Fruit fly (Drosophila melanogaster): Measurements from ENCODE around the gene hd.

hd gene

dm6 chr3R:5399096-5399495, 24.3 kb upstream of the hd start, which contains the start of gene Or83a:
Gene Or83a (minus strand): TSS chr3R:5399196.
- TF ChIP-seq ovo (GFP tag; optimal IDR thresholded peaks at IDR 0.05) = no peak
- no peak for TF ChIP-seq CG11617 (GFP tag; optimal IDR thresholded peaks at IDR 0.05)
- no peak for TF ChIP-seq cnc (optimal IDR thresholded peaks at IDR 0.05)
- TF ChIP-seq CG33017 (tag; optimal IDR thresholded peaks at IDR 0.05) = no peak
- TF ChIP-seq CG7101 (tag; optimal IDR thresholded peaks at IDR 0.05) = no peak

- TF ChIP-seq Crg-1 (GFP tag; optimal IDR thresholded peaks at IDR 0.05) (no peak), CG12768 (GFP tag; optimal IDR thresholded peaks at IDR 0.05) (no peak), cic (GFP tag; optimal IDR thresholded peaks at IDR 0.05) (peak; percentile 63)
Observed at dm6 chr3R:5395210-5395609, 20.4 kb upstream of the hd start.

DNA sequence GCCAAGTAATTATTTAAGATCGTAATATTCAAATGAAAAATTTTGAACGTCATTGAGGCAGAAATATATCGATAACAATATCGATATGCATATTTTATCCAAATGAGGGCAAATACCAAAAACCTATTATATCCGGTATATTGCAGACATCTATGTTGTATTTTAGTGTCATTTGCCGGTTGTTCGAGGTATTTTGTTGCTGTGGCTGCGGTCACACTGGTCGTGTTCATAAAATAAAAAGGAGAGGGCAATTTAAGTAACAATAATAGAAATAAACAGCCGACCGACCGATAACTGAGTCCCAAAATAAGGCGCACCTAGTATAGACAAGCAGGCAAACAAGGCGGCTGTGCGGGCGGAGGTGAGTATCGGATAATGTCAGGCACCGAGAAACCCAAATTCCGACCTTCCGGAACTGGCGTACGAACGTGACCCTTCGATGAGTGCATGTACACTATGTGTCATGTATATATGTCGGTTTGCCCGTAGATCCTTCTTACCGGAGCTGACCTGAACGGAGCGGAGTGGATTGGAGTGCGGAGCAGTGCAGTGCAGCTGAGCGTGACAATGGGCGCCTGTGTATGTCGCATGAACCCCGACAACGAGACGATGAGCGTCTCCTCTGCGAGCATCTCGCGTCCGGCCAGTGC, 19.1 kb upstream of the hd start, which contains the start of gene CG1172:
Gene CG1172 (plus strand): TSS at position 181 of the 650 bp plus-strand sequence.
- no peak for TF ChIP-seq CG1620 (GFP tag; optimal IDR thresholded peaks at IDR 0.05)
- TF ChIP-seq Mnt (GFP tag; optimal IDR thresholded peaks at IDR 0.05) = no peak
- no peak for TF ChIP-seq ovo (GFP tag; optimal IDR thresholded peaks at IDR 0.05)
- TF ChIP-seq pad (GFP tag; optimal IDR thresholded peaks at IDR 0.05) = peak; percentile 6
- no peak for TF ChIP-seq cnc (optimal IDR thresholded peaks at IDR 0.05)
- peak; percentile 56 for TF ChIP-seq bab1 (GFP tag; optimal IDR thresholded peaks at IDR 0.05)

DNA sequence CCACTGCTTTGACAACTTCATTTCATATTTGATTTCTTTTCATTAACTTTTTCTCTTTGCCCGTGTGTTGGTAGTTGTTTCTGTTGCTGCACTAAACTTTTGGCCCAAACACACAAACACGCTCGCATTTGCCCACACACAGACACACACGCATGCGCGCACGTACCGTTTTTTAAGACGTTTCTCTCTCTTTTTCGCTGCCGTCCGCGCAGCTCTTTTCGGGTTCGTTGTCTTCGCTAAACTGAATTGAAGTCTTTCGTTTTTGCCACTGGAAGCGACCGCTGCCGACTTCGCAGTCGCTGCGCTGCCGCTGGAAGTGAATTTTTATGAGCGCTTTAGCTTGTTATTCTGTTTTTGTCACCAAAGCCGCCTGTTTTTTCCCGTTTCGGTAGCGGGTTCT, 17.9 kb upstream of the hd start, which contains the start of gene kkv:
Gene kkv (minus strand): TSS at position 246 of the 400 bp plus-strand sequence.
- TF ChIP-seq CG1620 (GFP tag; optimal IDR thresholded peaks at IDR 0.05) = no peak
- no peak for TF ChIP-seq Mnt (GFP tag; optimal IDR thresholded peaks at IDR 0.05)
- TF ChIP-seq CG11617 (GFP tag; optimal IDR thresholded peaks at IDR 0.05) = no peak
- TF ChIP-seq CG12768 (GFP tag; optimal IDR thresholded peaks at IDR 0.05) = no peak
- no peak for TF ChIP-seq CG5204 (GFP tag; optimal IDR thresholded peaks at IDR 0.05)
- no peak for TF ChIP-seq CG33017 (tag; optimal IDR thresholded peaks at IDR 0.05)
- no peak for TF ChIP-seq Clk (GFP tag; optimal IDR thresholded peaks at IDR 0.05)
- TF ChIP-seq CG14711 (tag; optimal IDR thresholded peaks at IDR 0.05) = no peak
- TF ChIP-seq cic (GFP tag; optimal IDR thresholded peaks at IDR 0.05) = no peak
- TF ChIP-seq toe (GFP tag; optimal IDR thresholded peaks at IDR 0.05) = no peak
- no peak for TF ChIP-seq ovo (GFP tag; optimal IDR thresholded peaks at IDR 0.05)
- no peak for TF ChIP-seq Hr96 (GFP tag; optimal IDR thresholded peaks at IDR 0.05)
- no peak for TF ChIP-seq CG7045 (GFP tag; optimal IDR thresholded peaks at IDR 0.05)
- TF ChIP-seq Crg-1 (GFP tag; optimal IDR thresholded peaks at IDR 0.05) = no peak
- TF ChIP-seq CG7101 (tag; optimal IDR thresholded peaks at IDR 0.05) = no peak

DNA sequence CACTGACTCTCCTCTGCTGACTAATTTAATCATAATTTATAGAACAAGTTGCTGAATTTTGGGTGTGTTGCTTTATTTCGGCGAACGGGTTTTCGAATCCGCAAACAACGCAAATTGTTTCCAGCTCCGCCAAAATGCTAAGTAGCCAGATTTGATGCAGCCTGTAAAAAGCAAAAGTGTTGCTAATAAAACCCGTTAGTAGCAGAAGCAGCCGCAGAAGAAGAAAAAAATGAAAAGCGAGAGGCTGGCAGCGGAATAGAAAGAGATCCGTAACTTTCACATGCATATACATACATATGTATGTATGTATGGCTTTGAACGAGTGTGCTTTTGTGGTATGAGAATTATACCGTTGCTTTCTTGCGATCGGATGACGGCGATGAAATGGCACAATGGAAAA, 17.3 kb upstream of the hd start:
- no peak for TF ChIP-seq cnc (optimal IDR thresholded peaks at IDR 0.05)
- TF ChIP-seq CG14711 (tag; optimal IDR thresholded peaks at IDR 0.05) = no peak
- no peak for TF ChIP-seq CG1620 (GFP tag; optimal IDR thresholded peaks at IDR 0.05)
- TF ChIP-seq bab1 (GFP tag; optimal IDR thresholded peaks at IDR 0.05) = no peak
- TF ChIP-seq CG5204 (GFP tag; optimal IDR thresholded peaks at IDR 0.05) = no peak

DNA sequence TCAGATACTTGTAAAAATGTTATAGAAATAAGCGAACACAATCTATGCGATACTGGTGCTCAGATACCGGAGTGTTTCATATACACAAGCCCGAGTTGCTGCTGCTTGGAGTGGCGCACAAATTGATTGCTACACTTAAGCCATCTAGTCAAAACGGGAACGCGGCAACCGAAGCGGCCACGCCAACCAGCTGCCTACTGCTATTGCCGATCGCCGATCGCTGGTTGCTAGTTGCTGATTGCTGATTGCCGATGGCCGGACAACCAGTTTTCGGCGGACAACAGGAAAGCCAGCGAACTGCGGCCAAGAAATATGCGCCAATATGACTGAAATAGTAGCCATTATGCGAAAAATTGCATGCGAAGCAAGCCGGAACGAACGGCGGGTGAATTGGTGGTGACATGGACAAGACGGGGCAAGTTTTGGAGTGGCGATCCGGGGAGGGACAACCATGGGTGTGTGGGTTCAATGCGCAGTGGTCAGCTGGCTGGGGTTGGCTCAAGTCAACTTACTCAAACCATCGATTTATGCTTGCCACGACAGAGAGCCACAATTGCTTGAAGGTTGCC, 15.4 kb upstream of the hd start:
- TF ChIP-seq kay (GFP tag; ENCODE audit: borderline replicate concordance) (no peak), cic (GFP tag; optimal IDR thresholded peaks at IDR 0.05) (no peak), CG14711 (tag; optimal IDR thresholded peaks at IDR 0.05) (no peak), Mnt (GFP tag; optimal IDR thresholded peaks at IDR 0.05) (no peak), CG7101 (tag; optimal IDR thresholded peaks at IDR 0.05) (no peak), CG12768 (GFP tag; optimal IDR thresholded peaks at IDR 0.05) (no peak), pad (GFP tag; optimal IDR thresholded peaks at IDR 0.05) (no peak), toe (GFP tag; optimal IDR thresholded peaks at IDR 0.05) (no peak), Clk (GFP tag; optimal IDR thresholded peaks at IDR 0.05) (no peak), CG11617 (GFP tag; optimal IDR thresholded peaks at IDR 0.05) (no peak), Hr96 (GFP tag; optimal IDR thresholded peaks at IDR 0.05) (no peak), CG1620 (GFP tag; optimal IDR thresholded peaks at IDR 0.05) (no peak), bab1 (GFP tag; optimal IDR thresholded peaks at IDR 0.05) (no peak), Crg-1 (GFP tag; optimal IDR thresholded peaks at IDR 0.05) (no peak), cnc (optimal IDR thresholded peaks at IDR 0.05) (no peak), CG33017 (tag; optimal IDR thresholded peaks at IDR 0.05) (no peak), ovo (GFP tag; optimal IDR thresholded peaks at IDR 0.05) (no peak), CG5204 (GFP tag; optimal IDR thresholded peaks at IDR 0.05) (no peak), CG7045 (GFP tag; optimal IDR thresholded peaks at IDR 0.05) (no peak)

DNA sequence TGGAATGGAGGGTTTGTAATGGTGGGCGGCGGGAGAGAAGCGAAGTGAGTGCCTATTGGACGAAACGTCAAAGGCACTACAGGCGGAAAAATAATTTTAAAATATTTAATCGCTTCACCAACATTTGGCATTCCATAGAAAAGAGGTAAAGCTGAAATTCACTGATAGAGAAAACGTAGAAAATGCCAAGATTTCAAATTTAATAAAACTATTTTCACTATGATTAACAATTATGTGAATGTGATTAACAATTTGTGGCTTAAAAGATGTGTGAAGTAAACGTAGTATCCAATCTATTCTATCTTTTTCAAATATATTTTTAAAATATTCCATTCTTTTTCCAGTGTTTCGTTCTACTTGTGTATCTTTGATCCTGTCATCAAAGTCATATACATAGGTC, 14.7 kb upstream of the hd start:
- TF ChIP-seq CG14711 (tag; optimal IDR thresholded peaks at IDR 0.05) (no peak), cnc (optimal IDR thresholded peaks at IDR 0.05) (no peak), Hr96 (GFP tag; optimal IDR thresholded peaks at IDR 0.05) (no peak), CG12768 (GFP tag; optimal IDR thresholded peaks at IDR 0.05) (no peak)

dm6 chr3R:5389034-5389433, 14.3 kb upstream of the hd start:
- TF ChIP-seq CG12768 (GFP tag; optimal IDR thresholded peaks at IDR 0.05) (no peak), CG1620 (GFP tag; optimal IDR thresholded peaks at IDR 0.05) (no peak), Mnt (GFP tag; optimal IDR thresholded peaks at IDR 0.05) (no peak), tj (GFP tag; optimal IDR thresholded peaks at IDR 0.05) (no peak), CG7101 (tag; optimal IDR thresholded peaks at IDR 0.05) (no peak), ovo (GFP tag; optimal IDR thresholded peaks at IDR 0.05) (no peak)

Data from whole organism, adult.